Fruit fly (Drosophila melanogaster) whole organism: Measurements from ENCODE around the gene Osi3.

Experiments
- CG8478 ChIP-seq: fragments of >200 bp; optimal IDR thresholded peaks from 2 replicates; lab custom pipeline; 2018; ENCODE audit warnings: inconsistent platforms
- Dll ChIP-seq: fragments of >200 bp; optimal IDR thresholded peaks from 2 replicates; lab custom pipeline; 2017
- EcR ChIP-seq, 2 experiments: fragments of >200 bp; optimal IDR thresholded peaks; 2 replicates each; lab custom pipeline; 2017; ENCODE audit warnings: missing biosample characterization in 2 of 2, missing genetic modification characterization in 2 of 2, missing genetic modification reagents in 2 of 2
- pan ChIP-seq: fragments of >200 bp; optimal IDR thresholded peaks from 2 replicates; lab custom pipeline; 2017
- psq ChIP-seq: fragments of >200 bp; optimal IDR thresholded peaks from 2 replicates; lab custom pipeline; 2017
- usp ChIP-seq: fragments of >200 bp; optimal IDR thresholded peaks from 2 replicates; lab custom pipeline; 2017; ENCODE audit warnings: missing biosample characterization, missing genetic modification characterization, mixed read lengths

dm6 chr3R:6215053-6215882 is at the start of gene Osi3:
- TF ChIP-seq psq (lab: Kevin White, UChicago) (no peak), usp (GFP tag; lab: Kevin White, UChicago) (no peak), EcR (GFP tag; optimal IDR thresholded peaks at IDR 0.05; lab: Kevin White, UChicago) (no peak), CG8478 (lab: Kevin White, UChicago) (no peak), Dll (no peak), pan (no peak)
